Worm (Caenorhabditis elegans): ENCODE results near the gene ufc-1.

DNA sequence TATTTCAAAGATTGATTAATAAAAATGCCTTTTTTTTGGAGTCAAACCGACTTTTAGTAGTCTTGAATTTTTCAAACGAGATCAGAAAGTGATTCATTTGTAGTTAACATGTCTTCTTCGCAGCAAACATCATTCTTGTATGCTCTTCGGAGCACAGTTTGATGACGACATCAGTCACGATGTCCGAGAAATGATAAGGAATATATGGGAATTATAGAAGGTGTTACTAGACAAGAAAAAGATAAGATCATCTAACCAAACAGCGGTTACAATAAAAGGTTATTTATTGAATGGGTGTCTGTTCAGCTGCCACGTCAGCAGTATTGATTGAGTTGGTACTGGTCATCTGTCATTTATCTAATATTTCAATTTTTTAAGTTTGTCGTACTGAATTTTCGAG lies 35.1 kb downstream of the ufc-1 start:
- no peak for TF ChIP-seq ztf-29 (GFP tag; IDR thresholded peaks at IDR 0.05)
- no peak for TF ChIP-seq ref-1 (GFP tag; conservative IDR thresholded peaks at IDR 0.05)
- TF ChIP-seq med-1 (GFP tag; optimal IDR thresholded peaks at IDR 0.05; ENCODE audit: insufficient read depth), result no peak
- no peak for TF ChIP-seq ztf-23 (GFP tag; IDR thresholded peaks at IDR 0.05)
- TF ChIP-seq klf-2 (GFP tag; conservative IDR thresholded peaks at IDR 0.05), result no peak
- no peak for TF ChIP-seq tab-1 (GFP tag; IDR thresholded peaks at IDR 0.05)
- TF ChIP-seq T22C8.4 (GFP tag; IDR thresholded peaks at IDR 0.05), result no peak

Data from whole organism, midembryonic.